In genomic region chrX:12854680-12855079, ce11 we compare ENCODE assay signal across 1 worm cellular context.
TF ChIP-seq lines count a peak whose summit lies in the region.

No protein-coding gene starts in this region.

TF ChIP-seq in whole organism, L4 larva, 104 proteins besides CTCF, POLR2A, EP300 and RAD21 (continued from another document):
- TF ChIP-seq mes-2 (tag; optimal IDR thresholded peaks at IDR 0.05; lab: Kevin White, UChicago; ENCODE audit: poor library complexity, severe bottlenecking) (peak; percentile 33), T26A8.4 (GFP tag; IDR thresholded peaks at IDR 0.05; lab: Robert Waterston, UW) (peak; percentile 26; the same call in 1 of the 2 replicates), snpc-1.2 (GFP tag; IDR thresholded peaks at IDR 0.05; lab: Robert Waterston, UW) (peak; percentile 78), lin-38 (GFP tag; IDR thresholded peaks at IDR 0.05; lab: Robert Waterston, UW) (peak; percentile 56), vab-7 (GFP tag; IDR thresholded peaks at IDR 0.05; lab: Robert Waterston, UW) (peak; percentile 32; the same call in 1 of the 2 replicates), zip-2 (tag; optimal IDR thresholded peaks at IDR 0.05; lab: Kevin White, UChicago) (no peak)
